Worm (Caenorhabditis elegans) whole organism, L3 larva: ENCODE measurements around the gene hlb-1.

Source experiments
- ZK546.5 ChIP-seq: sonication (generic microtip); optimal IDR thresholded peaks from 2 replicates; lab custom pipeline; 2017; ENCODE audit warnings: missing biosample characterization, missing genetic modification characterization
- ama-1 ChIP-seq: fragments of 150-350 bp; optimal IDR thresholded peaks from 2 replicates; lab custom pipeline; 2018
- fkh-10 ChIP-seq: sonication (generic microtip); optimal IDR thresholded peaks from 2 replicates; lab custom pipeline; 2017; ENCODE audit warnings: missing biosample characterization, missing genetic modification reagents, missing genetic modification characterization
- lsy-12 ChIP-seq: sonication (generic microtip); optimal IDR thresholded peaks from 2 replicates; lab custom pipeline; 2016; ENCODE audit warnings: mild to moderate bottlenecking, missing genetic modification characterization, missing compliant biosample characterization
- mdl-1 ChIP-seq: fragments of 150-350 bp; optimal IDR thresholded peaks from 2 replicates; lab custom pipeline; 2014; ENCODE audit warnings: missing biosample characterization, missing genetic modification characterization
- nhr-11 ChIP-seq: fragments of 150-350 bp; optimal IDR thresholded peaks from 2 replicates; lab custom pipeline; 2014; ENCODE audit warnings: missing biosample characterization, missing genetic modification characterization
- nhr-237 ChIP-seq: fragments of 150-350 bp; optimal IDR thresholded peaks from 2 replicates; lab custom pipeline; 2014; ENCODE audit warnings: missing biosample characterization, missing genetic modification characterization
- nhr-76 ChIP-seq: fragments of 150-350 bp; sonication (generic microtip); optimal IDR thresholded peaks from 5 replicates; lab custom pipeline; 2014; ENCODE audit warnings: missing biosample characterization, missing genetic modification characterization
- pha-4 ChIP-seq: fragments of 150-350 bp; optimal IDR thresholded peaks from 2 replicates; lab custom pipeline; 2014; ENCODE audit warnings: missing biosample characterization, missing genetic modification reagents, missing genetic modification characterization
- pqm-1 ChIP-seq: fragments of 150-350 bp; optimal IDR thresholded peaks from 2 replicates; lab custom pipeline; 2017; ENCODE audit warnings: missing biosample characterization, missing genetic modification characterization, inconsistent platforms
- sea-2 ChIP-seq: fragments of 150-350 bp; sonication (generic microtip); optimal IDR thresholded peaks from 4 replicates; lab custom pipeline; 2014; ENCODE audit warnings: missing biosample characterization, missing genetic modification reagents, missing genetic modification characterization
- unc-39 ChIP-seq: sonication (generic microtip); optimal IDR thresholded peaks from 4 replicates; lab custom pipeline; 2017; ENCODE audit warnings: missing biosample characterization, missing genetic modification characterization
- ztf-11 ChIP-seq: fragments of 150-350 bp; optimal IDR thresholded peaks from 2 replicates; lab custom pipeline; 2014; ENCODE audit warnings: missing biosample characterization, missing genetic modification characterization

DNA sequence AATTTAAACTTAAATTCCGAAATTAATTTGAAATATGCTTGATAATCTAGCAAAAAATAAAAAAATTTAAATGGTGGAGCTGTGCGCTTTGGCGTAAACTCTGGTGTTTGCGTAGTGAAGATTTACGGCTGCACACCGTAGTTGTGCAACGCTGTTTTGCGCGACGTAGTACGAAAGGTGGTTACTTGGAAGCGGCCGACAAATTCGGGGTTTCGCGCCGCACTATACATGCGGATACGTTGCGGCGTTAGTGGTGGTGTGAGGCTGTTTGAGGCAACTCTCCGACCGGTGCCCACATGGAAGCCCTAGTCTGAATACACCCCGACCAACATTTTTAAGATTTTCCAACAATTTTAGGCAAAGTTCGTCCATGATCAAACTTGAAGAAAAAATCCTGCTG, 49.1 kb downstream of the hlb-1 start:
- no peak for TF ChIP-seq ZK546.5 (tag; lab: Kevin White, UChicago)
- no peak for TF ChIP-seq nhr-76 (tag; lab: Kevin White, UChicago)
- TF ChIP-seq mdl-1 (tag; lab: Kevin White, UChicago), result no peak
- no peak for TF ChIP-seq fkh-10
- no peak for TF ChIP-seq lsy-12
- TF ChIP-seq nhr-237, result no peak
- no peak for TF ChIP-seq sea-2 (GFP tag; lab: Kevin White, UChicago)
- no peak for TF ChIP-seq ztf-11 (tag; lab: Kevin White, UChicago)
- TF ChIP-seq pha-4 (tag; lab: Kevin White, UChicago), result no peak
- TF ChIP-seq ama-1 (lab: Kevin White, UChicago), result no peak
- TF ChIP-seq unc-39, result no peak
- TF ChIP-seq pqm-1 (tag; lab: Kevin White, UChicago), result no peak
- TF ChIP-seq nhr-11, result no peak
